Worm (Caenorhabditis elegans): Measurements from ENCODE around the gene znf-706.
A peak's percentile ranks its signal among the peaks of the same experiment; 100 is the strongest.

The znf-706 gene

ce11 chrIV:9088294-9088693 is 7.7 kb downstream of the znf-706 start, which contains the start of gene msa-1:
TSS of gene msa-1 (plus strand) at chrIV:9088594.
- TF ChIP-seq nhr-42 (GFP tag; IDR thresholded peaks at IDR 0.05) (no peak), sdz-12 (GFP tag; optimal IDR thresholded peaks at IDR 0.05) (no peak), unc-39 (tag; optimal IDR thresholded peaks at IDR 0.05) (no peak), lim-7 (GFP tag; IDR thresholded peaks at IDR 0.05) (no peak), ceh-32 (tag; optimal IDR thresholded peaks at IDR 0.05; ENCODE audit: poor library complexity) (no peak), lsy-2 (tag; optimal IDR thresholded peaks at IDR 0.05) (no peak), nhr-6 (tag; optimal IDR thresholded peaks at IDR 0.05) (no peak), ama-1 (optimal IDR thresholded peaks at IDR 0.05) (no peak), Y5F2A.4 (GFP tag; optimal IDR thresholded peaks at IDR 0.05) (no peak), madf-9 (GFP tag; conservative IDR thresholded peaks at IDR 0.05) (no peak), ctbp-1 (GFP tag; IDR thresholded peaks at IDR 0.05) (no peak), aha-1 (tag) (no peak), nhr-28 (tag; optimal IDR thresholded peaks at IDR 0.05) (no peak), dmd-9 (GFP tag; IDR thresholded peaks at IDR 0.05) (no peak), nhr-111 (GFP tag; optimal IDR thresholded peaks at IDR 0.05) (no peak), ceh-44 (GFP tag; IDR thresholded peaks at IDR 0.05) (no peak), hmg-1.1 (GFP tag; IDR thresholded peaks at IDR 0.05) (no peak), ces-1 (GFP tag; optimal IDR thresholded peaks at IDR 0.05) (no peak)

- TF ChIP-seq Y48G9A.11 (GFP tag; IDR thresholded peaks at IDR 0.05) (no peak), zip-11 (GFP tag; IDR thresholded peaks at IDR 0.05) (no peak), F37D6.2 (tag; optimal IDR thresholded peaks at IDR 0.05) (no peak), ZK546.5 (tag; optimal IDR thresholded peaks at IDR 0.05) (no peak), spr-1 (tag; optimal IDR thresholded peaks at IDR 0.05) (no peak), mxl-2 (GFP tag; conservative IDR thresholded peaks at IDR 0.05) (no peak), F44E2.7 (GFP tag; IDR thresholded peaks at IDR 0.05) (no peak), ceh-62 (tag; optimal IDR thresholded peaks at IDR 0.05) (no peak), snpc-4 (tag; optimal IDR thresholded peaks at IDR 0.05) (no peak), ztf-11 (tag; optimal IDR thresholded peaks at IDR 0.05) (no peak), madf-5 (GFP tag; IDR thresholded peaks at IDR 0.05) (no peak)
These were observed 14.0 kb downstream of the znf-706 start, which contains the start of gene twk-8 for ce11 chrIV:9082055-9082454. TSS of gene twk-8 (plus strand) at chrIV:9082355.

- TF ChIP-seq ceh-20 (GFP tag; IDR thresholded peaks at IDR 0.05) (no peak), daf-16 (GFP tag; optimal IDR thresholded peaks at IDR 0.05) (peak in 1 of 2 experiments; percentile 82), daf-16 (tag; optimal IDR thresholded peaks at IDR 0.05) (no peak), unc-62 (GFP tag; optimal IDR thresholded peaks at IDR 0.05 in 1 of 2) (peak in 1 of 2 experiments; percentile 88), unc-62 (tag; optimal IDR thresholded peaks at IDR 0.05) (no peak), nhr-76 (tag; optimal IDR thresholded peaks at IDR 0.05) (no peak), php-3 (GFP tag; IDR thresholded peaks at IDR 0.05) (no peak), daf-8 (GFP tag; IDR thresholded peaks at IDR 0.05) (no peak), hlh-11 (tag; optimal IDR thresholded peaks at IDR 0.05) (peak; percentile 33), ztf-7 (tag; optimal IDR thresholded peaks at IDR 0.05) (no peak), unc-130 (GFP tag; optimal IDR thresholded peaks at IDR 0.05) (no peak), aha-1 (tag) (peak; percentile 21)
These were observed 15.8 kb downstream of the znf-706 start for ce11 chrIV:9080201-9080600.

ce11 chrIV:9079330-9079729 is 16.7 kb downstream of the znf-706 start:
- TF ChIP-seq daf-16 (GFP tag; optimal IDR thresholded peaks at IDR 0.05) (peak in 1 of 2 experiments; percentile 70), daf-16 (tag; optimal IDR thresholded peaks at IDR 0.05) (no peak), lin-29 (GFP tag; IDR thresholded peaks at IDR 0.05) (no peak)
